Fruit fly (Drosophila melanogaster) whole organism, embryonic: ENCODE data around the gene CG31793.

ENCODE experiments used
- Aef1 ChIP-seq: fragments of 200-800 bp; sonication (Bioruptor generic); IDR thresholded peaks from 3 replicates; pipeline ENCODE4 v1.3.6; 2022; ENCODE audit warnings: missing biosample characterization, missing genetic modification characterization
- BEAF-32 ChIP-seq: fragments of 200-800 bp; sonication (Bioruptor generic); optimal IDR thresholded peaks from 3 replicates; lab custom pipeline; 2017; ENCODE audit warnings: missing biosample characterization, missing genetic modification characterization, mild to moderate bottlenecking, moderate library complexity, missing genetic modification reagents
- CG10147 ChIP-seq: fragments of 200-800 bp; sonication (Bioruptor generic); optimal IDR thresholded peaks from 2 replicates; lab custom pipeline; 2019; ENCODE audit warnings: missing biosample characterization, mild to moderate bottlenecking, missing genetic modification characterization, moderate library complexity
- CG13296 ChIP-seq: fragments of 200-800 bp; sonication (Bioruptor generic); optimal IDR thresholded peaks from 3 replicates; lab custom pipeline; 2018; ENCODE audit warnings: missing biosample characterization, mild to moderate bottlenecking, missing genetic modification characterization
- CG14441 ChIP-seq: fragments of 200-800 bp; sonication (Bioruptor generic); IDR thresholded peaks from 2 replicates; pipeline ENCODE4 v1.3.6; 2022; ENCODE audit warnings: missing biosample characterization, missing genetic modification characterization
- CG14710 ChIP-seq: fragments of 200-800 bp; sonication (Bioruptor generic); optimal IDR thresholded peaks from 3 replicates; lab custom pipeline; 2019; ENCODE audit warnings: missing biosample characterization, mild to moderate bottlenecking, missing genetic modification characterization, moderate library complexity
- CG17328 ChIP-seq: fragments of 200-800 bp; sonication (Bioruptor generic); IDR thresholded peaks from 2 replicates; pipeline ENCODE4 v1.3.6; 2022; ENCODE audit warnings: missing biosample characterization, missing genetic modification characterization
- CG17359 ChIP-seq: fragments of 200-800 bp; sonication (Bioruptor generic); optimal IDR thresholded peaks from 3 replicates; lab custom pipeline; 2018; ENCODE audit warnings: missing biosample characterization, mild to moderate bottlenecking, missing genetic modification characterization, moderate library complexity
- CG17385 ChIP-seq: fragments of 200-800 bp; sonication (Bioruptor generic); optimal IDR thresholded peaks from 3 replicates; lab custom pipeline; 2018; ENCODE audit warnings: missing biosample characterization, mild to moderate bottlenecking, missing genetic modification characterization
- CG18011 ChIP-seq: fragments of 200-800 bp; sonication (Bioruptor generic); optimal IDR thresholded peaks from 2 replicates; lab custom pipeline; 2017; ENCODE audit warnings: missing biosample characterization, missing genetic modification characterization, mild to moderate bottlenecking, moderate library complexity, missing genotype
- CG2116 ChIP-seq: fragments of 200-800 bp; sonication (Bioruptor generic); optimal IDR thresholded peaks from 3 replicates; lab custom pipeline; 2018; ENCODE audit warnings: missing biosample characterization, mild to moderate bottlenecking, missing genetic modification characterization
- CG2202 ChIP-seq: fragments of 200-800 bp; sonication (Bioruptor generic); optimal IDR thresholded peaks from 2 replicates; lab custom pipeline; 2018; ENCODE audit warnings: missing biosample characterization, mild to moderate bottlenecking, missing genetic modification characterization
- CG31441 ChIP-seq: fragments of 200-800 bp; sonication (Bioruptor generic); IDR thresholded peaks from 2 replicates; pipeline ENCODE4 v1.3.6; 2022; ENCODE audit warnings: missing biosample characterization, missing genetic modification characterization
- CG3281 ChIP-seq: fragments of 200-800 bp; sonication (Bioruptor generic); optimal IDR thresholded peaks from 3 replicates; lab custom pipeline; 2017; ENCODE audit warnings: missing biosample characterization, mild to moderate bottlenecking, missing genetic modification characterization
- CG4360 ChIP-seq: fragments of 200-800 bp; sonication (Bioruptor generic); IDR thresholded peaks from 2 replicates; pipeline ENCODE4 v1.3.6; 2022; ENCODE audit warnings: missing biosample characterization, missing genetic modification characterization
- CG43689 ChIP-seq: fragments of 200-800 bp; sonication (Bioruptor generic); IDR thresholded peaks from 2 replicates; pipeline ENCODE4 v1.3.6; 2022; ENCODE audit warnings: missing biosample characterization, missing genetic modification characterization
- CG4617 ChIP-seq: fragments of 200-800 bp; sonication (Bioruptor generic); optimal IDR thresholded peaks from 3 replicates; lab custom pipeline; 2016; ENCODE audit warnings: missing biosample characterization, missing genetic modification characterization, borderline replicate concordance
- CG5180 ChIP-seq: fragments of 200-800 bp; sonication (Bioruptor generic); optimal IDR thresholded peaks from 3 replicates; lab custom pipeline; 2017; ENCODE audit warnings: missing biosample characterization, missing genetic modification characterization, mild to moderate bottlenecking, moderate library complexity, missing genetic modification reagents
- Chrac-16 ChIP-seq: fragments of 200-800 bp; sonication (Bioruptor generic); optimal IDR thresholded peaks from 3 replicates; lab custom pipeline; 2016; ENCODE audit warnings: missing biosample characterization, missing genetic modification characterization
- ERR ChIP-seq: fragments of 200-800 bp; sonication (Bioruptor generic); optimal IDR thresholded peaks from 2 replicates; lab custom pipeline; 2016; ENCODE audit warnings: missing biosample characterization, missing genetic modification characterization
- Ets97D ChIP-seq: fragments of 200-800 bp; sonication (Bioruptor generic); optimal IDR thresholded peaks from 3 replicates; lab custom pipeline; 2016; ENCODE audit warnings: missing biosample characterization, missing genetic modification characterization
- Hr3 ChIP-seq: fragments of 200-800 bp; sonication (Bioruptor generic); optimal IDR thresholded peaks from 3 replicates; lab custom pipeline; 2016; ENCODE audit warnings: missing biosample characterization, missing genetic modification characterization
- Lhr ChIP-seq: fragments of 200-800 bp; sonication (Bioruptor generic); optimal IDR thresholded peaks from 3 replicates; lab custom pipeline; 2017; ENCODE audit warnings: mild to moderate bottlenecking, missing biosample characterization, missing genetic modification reagents, missing genetic modification characterization
- Nf-YC ChIP-seq: fragments of 200-800 bp; optimal IDR thresholded peaks from 3 replicates; lab custom pipeline; 2019; ENCODE audit warnings: missing biosample characterization, mild to moderate bottlenecking, missing genetic modification characterization, moderate library complexity
- Opbp ChIP-seq: fragments of 200-800 bp; sonication (Bioruptor generic); IDR thresholded peaks from 3 replicates; pipeline ENCODE4 v1.3.6; 2022; ENCODE audit warnings: missing biosample characterization, missing genetic modification characterization; ENCODE audit not compliant: partially characterized antibody
- Optix ChIP-seq: fragments of 200-800 bp; sonication (Bioruptor generic); IDR thresholded peaks from 3 replicates; pipeline ENCODE4 v1.3.6; 2022; ENCODE audit warnings: missing biosample characterization, missing genetic modification characterization
- Sox102F ChIP-seq: fragments of 200-800 bp; sonication (Bioruptor generic); optimal IDR thresholded peaks from 2 replicates; lab custom pipeline; 2018; ENCODE audit warnings: missing biosample characterization, mild to moderate bottlenecking, missing genetic modification characterization, moderate library complexity
- Ssrp ChIP-seq: fragments of 200-800 bp; sonication (Bioruptor generic); optimal IDR thresholded peaks from 2 replicates; lab custom pipeline; 2018; ENCODE audit warnings: missing biosample characterization, mild to moderate bottlenecking, missing genetic modification characterization, moderate library complexity
- al ChIP-seq: fragments of 200-800 bp; sonication (Bioruptor generic); IDR thresholded peaks from 2 replicates; pipeline ENCODE4 v1.3.6; 2022; ENCODE audit warnings: missing biosample characterization, missing genetic modification characterization
- amos ChIP-seq: fragments of 200-800 bp; sonication (Bioruptor generic); IDR thresholded peaks from 2 replicates; pipeline ENCODE4 v1.3.6; 2022; ENCODE audit warnings: missing biosample characterization, missing genetic modification characterization; ENCODE audit not compliant: partially characterized antibody
- ap ChIP-seq: fragments of 200-800 bp; sonication (Bioruptor generic); IDR thresholded peaks from 2 replicates; pipeline ENCODE4 v1.3.6; 2022; ENCODE audit warnings: missing biosample characterization, missing genetic modification characterization
- cato ChIP-seq: fragments of 200-800 bp; sonication (Bioruptor generic); optimal IDR thresholded peaks from 2 replicates; lab custom pipeline; 2016; ENCODE audit warnings: missing biosample characterization, missing genetic modification characterization, borderline replicate concordance
- fu2 ChIP-seq: fragments of 200-800 bp; sonication (Bioruptor generic); optimal IDR thresholded peaks from 2 replicates; lab custom pipeline; 2016; ENCODE audit warnings: missing biosample characterization, missing genetic modification characterization
- gcm2 ChIP-seq: fragments of 200-800 bp; sonication (Bioruptor generic); optimal IDR thresholded peaks from 2 replicates; lab custom pipeline; 2016; ENCODE audit warnings: missing biosample characterization, missing genetic modification characterization
- gfzf ChIP-seq: fragments of 200-800 bp; sonication (Bioruptor generic); optimal IDR thresholded peaks from 2 replicates; lab custom pipeline; 2016; ENCODE audit warnings: missing biosample characterization, mild to moderate bottlenecking, missing genetic modification characterization, moderate library complexity
- gro ChIP-seq: fragments of 200-800 bp; sonication (Bioruptor generic); optimal IDR thresholded peaks from 2 replicates; lab custom pipeline; 2016; ENCODE audit warnings: missing biosample characterization, missing genetic modification characterization
- h ChIP-seq: fragments of >200 bp; optimal IDR thresholded peaks from 2 replicates; lab custom pipeline; 2017
- kay ChIP-seq: fragments of 200-800 bp; sonication (Bioruptor generic); optimal IDR thresholded peaks from 2 replicates; lab custom pipeline; 2016; ENCODE audit warnings: missing biosample characterization, missing genetic modification characterization
- luna ChIP-seq: fragments of 200-800 bp; sonication (Bioruptor generic); optimal IDR thresholded peaks from 2 replicates; lab custom pipeline; 2016; ENCODE audit warnings: missing biosample characterization, missing genetic modification characterization
- mld ChIP-seq: fragments of 200-800 bp; sonication (Bioruptor generic); IDR thresholded peaks from 3 replicates; pipeline ENCODE4 v1.3.6; 2022; ENCODE audit warnings: missing biosample characterization, missing genetic modification characterization; ENCODE audit not compliant: partially characterized antibody
- nom ChIP-seq: fragments of 200-800 bp; sonication (Bioruptor generic); optimal IDR thresholded peaks from 2 replicates; lab custom pipeline; 2017; ENCODE audit warnings: missing biosample characterization, missing genetic modification characterization, mild to moderate bottlenecking, moderate library complexity, missing genetic modification reagents
- phol ChIP-seq: fragments of 200-800 bp; sonication (Bioruptor generic); optimal IDR thresholded peaks from 3 replicates; lab custom pipeline; 2018; ENCODE audit warnings: missing biosample characterization, mild to moderate bottlenecking, missing genetic modification characterization, moderate library complexity
- pita ChIP-seq: fragments of 200-800 bp; sonication (Bioruptor generic); optimal IDR thresholded peaks from 2 replicates; lab custom pipeline; 2017; ENCODE audit warnings: missing biosample characterization, mild to moderate bottlenecking, missing genetic modification characterization
- pzg ChIP-seq: fragments of 200-800 bp; sonication (Bioruptor generic); optimal IDR thresholded peaks from 3 replicates; lab custom pipeline; 2018; ENCODE audit warnings: missing biosample characterization, mild to moderate bottlenecking, missing genetic modification characterization, moderate library complexity
- ranshi ChIP-seq: fragments of 200-800 bp; sonication (Bioruptor generic); IDR thresholded peaks from 2 replicates; pipeline ENCODE4 v1.3.6; 2022; ENCODE audit warnings: missing biosample characterization, missing genetic modification characterization
- sens-2 ChIP-seq: fragments of 200-800 bp; sonication (Bioruptor generic); IDR thresholded peaks from 2 replicates; pipeline ENCODE4 v1.3.6; 2022; ENCODE audit warnings: missing biosample characterization, missing genetic modification characterization
- sug ChIP-seq: fragments of 200-800 bp; optimal IDR thresholded peaks from 2 replicates; lab custom pipeline; 2019; ENCODE audit warnings: missing biosample characterization, mild to moderate bottlenecking, missing genetic modification characterization, moderate library complexity
- vvl ChIP-seq: fragments of 200-800 bp; sonication (Bioruptor generic); IDR thresholded peaks from 2 replicates; pipeline ENCODE4 v1.3.6; 2022; ENCODE audit warnings: missing biosample characterization, missing genetic modification characterization
- z ChIP-seq: fragments of 200-800 bp; sonication (Bioruptor generic); IDR thresholded peaks from 3 replicates; pipeline ENCODE4 v1.3.6; 2022; ENCODE audit warnings: missing biosample characterization, missing genetic modification characterization

Gene CG31793

dm6 chr2L:18974063-18974779 lies 28.9 kb upstream of the CG31793 start, which contains the start of the genes L2HGDH and CG10431 (continued):
- TF ChIP-seq luna (no peak), ERR (GFP tag; lab: Kevin White, UChicago) (peak; percentile 99), BEAF-32 (GFP tag; lab: Kevin White, UChicago) (peak; percentile 52), CG2116 (GFP tag; lab: Kevin White, UChicago) (peak; percentile 72), CG43689 (GFP tag; lab: Robert Waterston, UW) (no peak), kay (GFP tag; lab: Kevin White, UChicago) (peak; percentile 56), CG3281 (GFP tag; lab: Kevin White, UChicago) (peak; percentile 57), h (lab: Kevin White, UChicago) (no peak), Aef1 (GFP tag; lab: Robert Waterston, UW) (no peak), mld (GFP tag; lab: Robert Waterston, UW) (no peak), CG10147 (GFP tag; lab: Kevin White, UChicago) (peak; percentile 50), Optix (GFP tag; lab: Robert Waterston, UW) (no peak), al (no peak), ranshi (GFP tag; lab: Robert Waterston, UW) (no peak; the same call in 1 of the 2 replicates), cato (GFP tag; lab: Kevin White, UChicago) (peak; percentile 51), CG31441 (GFP tag; lab: Robert Waterston, UW) (no peak; the same call in 1 of the 2 replicates), gcm2 (GFP tag; lab: Kevin White, UChicago) (no peak), CG2202 (peak; percentile 4), Opbp (no peak), vvl (GFP tag; lab: Robert Waterston, UW) (no peak; the same call in 1 of the 2 replicates), CG17385 (peak; percentile 58), Nf-YC (tag; lab: Kevin White, UChicago) (peak; percentile 67), Sox102F (GFP tag; lab: Kevin White, UChicago) (peak; percentile 55), fu2 (GFP tag; lab: Kevin White, UChicago) (no peak), CG17328 (GFP tag; lab: Robert Waterston, UW) (no peak), gro (GFP tag; lab: Kevin White, UChicago) (peak; percentile 46), Lhr (GFP tag; lab: Kevin White, UChicago) (peak; percentile 36), Chrac-16 (GFP tag; lab: Kevin White, UChicago) (peak; percentile 60), z (GFP tag; lab: Robert Waterston, UW) (no peak), CG14441 (GFP tag; lab: Robert Waterston, UW) (peak; percentile 40; the same call in 1 of the 2 replicates), CG5180 (GFP tag; lab: Kevin White, UChicago) (peak; percentile 31), pzg (GFP tag; lab: Kevin White, UChicago) (peak; percentile 52), sens-2 (GFP tag; lab: Robert Waterston, UW) (no peak), sug (peak; percentile 91), amos (GFP tag; lab: Robert Waterston, UW) (peak; percentile 37; the same call in 1 of the 2 replicates), Hr3 (GFP tag; lab: Kevin White, UChicago) (no peak), CG17359 (tag; lab: Kevin White, UChicago) (peak; percentile 54), gfzf (peak; percentile 70), nom (peak; percentile 30), ap (GFP tag; lab: Robert Waterston, UW) (no peak), CG4617 (GFP tag; lab: Kevin White, UChicago) (no peak), phol (tag; lab: Kevin White, UChicago) (peak; percentile 79), pita (no peak), CG18011 (GFP tag; lab: Kevin White, UChicago) (peak; percentile 71), Ets97D (GFP tag; lab: Kevin White, UChicago) (peak; percentile 41), CG14710 (tag; lab: Kevin White, UChicago) (peak; percentile 83), CG4360 (0 out of 2 replicates have a peak, but pooled peaks have one; percentile 19), CG13296 (peak; percentile 73), Ssrp (peak; percentile 47)
